Worm (Caenorhabditis elegans) whole organism, early embryonic: ENCODE data around the gene C25F9.5.

ENCODE experiments used
- B0310.2 ChIP-seq: sonication (generic microtip); optimal IDR thresholded peaks from 2 replicates; lab custom pipeline; 2016; ENCODE audit warnings: mild to moderate bottlenecking, missing genetic modification characterization, missing compliant biosample characterization
- aly-1 ChIP-seq: sonication (generic microtip); optimal IDR thresholded peaks from 2 replicates; lab custom pipeline; 2016; ENCODE audit warnings: missing genetic modification characterization, missing compliant biosample characterization
- ama-1 ChIP-seq: fragments of 150-350 bp; optimal IDR thresholded peaks from 2 replicates; lab custom pipeline; 2014
- ceh-13 ChIP-seq: fragments of 200-800 bp; sonication (Bioruptor generic); optimal IDR thresholded peaks from 2 replicates; lab custom pipeline; 2018; ENCODE audit warnings: mild to moderate bottlenecking, missing genetic modification characterization, missing compliant biosample characterization
- ceh-36 ChIP-seq: sonication (generic microtip); optimal IDR thresholded peaks from 2 replicates; lab custom pipeline; 2016; ENCODE audit warnings: missing genetic modification characterization, inconsistent platforms, missing compliant biosample characterization
- ets-7 ChIP-seq: sonication (generic microtip); optimal IDR thresholded peaks from 2 replicates; lab custom pipeline; 2016; ENCODE audit warnings: missing genotype, missing genetic modification characterization, missing compliant biosample characterization
- flt-1 ChIP-seq: fragments of 200-800 bp; sonication (Bioruptor generic); IDR thresholded peaks from 2 replicates; pipeline ENCODE4 v1.3.6; 2022; ENCODE audit warnings: missing genetic modification characterization, missing compliant biosample characterization
- hmbx-1 ChIP-seq: sonication (generic microtip); optimal IDR thresholded peaks from 2 replicates; lab custom pipeline; 2016; ENCODE audit warnings: mild to moderate bottlenecking, missing genetic modification characterization, missing compliant biosample characterization
- hmg-4 ChIP-seq: fragments of 200-800 bp; sonication (Bioruptor generic); optimal IDR thresholded peaks from 2 replicates; lab custom pipeline; 2018; ENCODE audit warnings: mild to moderate bottlenecking, missing genetic modification characterization, missing compliant biosample characterization
- hnd-1 ChIP-seq: sonication (generic microtip); optimal IDR thresholded peaks from 2 replicates; lab custom pipeline; 2016; ENCODE audit warnings: missing genetic modification characterization, missing compliant biosample characterization
- scrt-1 ChIP-seq: fragments of 200-800 bp; sonication (Bioruptor generic); IDR thresholded peaks from 2 replicates; pipeline ENCODE4 v1.3.6; 2022; ENCODE audit warnings: missing genetic modification characterization, missing compliant biosample characterization
- sea-1 ChIP-seq: fragments of 200-800 bp; sonication (Bioruptor generic); conservative IDR thresholded peaks from 2 replicates; pipeline ENCODE4 v1.3.6; 2022; ENCODE audit warnings: missing genetic modification characterization, missing compliant biosample characterization
- tbx-37 ChIP-seq: fragments of 200-800 bp; sonication (Bioruptor generic); conservative IDR thresholded peaks from 2 replicates; pipeline ENCODE4 v1.3.6; 2022; ENCODE audit warnings: missing genetic modification reagents, missing genetic modification characterization, missing compliant biosample characterization
- tra-4 ChIP-seq: sonication (generic microtip); optimal IDR thresholded peaks from 2 replicates; lab custom pipeline; 2017; ENCODE audit warnings: missing genetic modification characterization, missing compliant biosample characterization

DNA sequence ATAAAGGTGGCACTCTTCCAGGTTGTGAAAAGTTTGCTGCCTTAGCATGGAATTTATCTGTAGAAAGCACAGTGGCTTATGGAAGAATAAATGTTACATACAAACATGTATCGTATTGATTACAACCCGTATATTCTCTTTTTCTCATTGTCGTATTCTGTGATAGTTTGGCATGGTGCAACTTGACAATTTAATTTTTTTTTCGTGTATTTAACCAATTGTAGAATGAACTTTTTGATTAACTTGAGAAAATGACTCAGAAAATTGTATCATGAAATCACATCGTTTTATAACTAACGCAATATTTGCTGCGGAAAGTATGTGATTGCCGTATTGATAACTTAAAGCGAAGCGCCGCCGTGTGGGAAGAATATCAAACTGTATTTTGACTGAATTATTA is 46.5 kb upstream of the C25F9.5 start, which contains the start of gene Y43F8B.24:
- TF ChIP-seq sea-1 (GFP tag; lab: Robert Waterston, UW) (no peak), scrt-1 (GFP tag; lab: Robert Waterston, UW) (no peak), ama-1 (no peak), ceh-13 (GFP tag; lab: Kevin White, UChicago) (no peak), flt-1 (GFP tag; lab: Robert Waterston, UW) (no peak), tbx-37 (no peak), hmg-4 (GFP tag; lab: Kevin White, UChicago) (no peak), tra-4 (tag; lab: Kevin White, UChicago) (no peak), hnd-1 (tag; lab: Kevin White, UChicago) (no peak), ceh-36 (tag; lab: Kevin White, UChicago) (no peak), B0310.2 (tag; lab: Kevin White, UChicago) (no peak), aly-1 (tag; lab: Kevin White, UChicago) (no peak), hmbx-1 (no peak), ets-7 (tag; lab: Kevin White, UChicago) (no peak)
